Fruit fly (Drosophila melanogaster): ENCODE measurements around the gene CG34280.

dm6 chr3R:17413601-17414000 is 10.1 kb upstream of the CG34280 start, which contains the start of gene CG42822:
- TF ChIP-seq CG9139 (GFP tag; optimal IDR thresholded peaks at IDR 0.05) (no peak), esn (GFP tag; optimal IDR thresholded peaks at IDR 0.05) (no peak), Lpt (GFP tag; optimal IDR thresholded peaks at IDR 0.05) (no peak), Blimp-1 (GFP tag; optimal IDR thresholded peaks at IDR 0.05) (no peak), pdm3 (GFP tag; optimal IDR thresholded peaks at IDR 0.05) (no peak)

Data from whole organism, prepupa.